Worm (Caenorhabditis elegans): ENCODE data around the gene myrf-1.

The myrf-1 gene

DNA sequence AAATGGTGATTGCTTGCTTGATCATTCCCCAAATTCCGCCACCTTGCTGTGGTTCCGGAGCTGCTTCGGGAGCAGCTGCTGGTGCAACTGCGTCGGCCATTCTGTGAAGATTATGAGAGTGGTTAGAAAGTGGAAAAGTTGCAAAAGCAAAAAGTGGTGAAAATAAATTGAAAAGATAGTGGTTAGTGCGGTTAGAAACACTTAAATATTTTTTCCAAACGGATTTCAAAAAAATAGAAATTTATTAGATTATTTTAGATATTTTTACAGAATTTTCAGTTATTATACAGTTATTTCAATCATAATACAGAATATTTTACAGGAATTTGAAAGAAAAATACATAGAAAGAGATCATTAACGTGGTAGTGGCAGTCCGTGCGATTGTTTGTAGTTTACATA lies 35.2 kb upstream of the myrf-1 start, which contains the start of gene R166.2:
Gene R166.2, minus strand, starts transcription at position 101 of the 400 bp plus-strand sequence.
- TF ChIP-seq nhr-76 (tag; optimal IDR thresholded peaks at IDR 0.05) = no peak
- TF ChIP-seq mab-5 (tag; optimal IDR thresholded peaks at IDR 0.05) = no peak
- TF ChIP-seq lin-32 (GFP tag; optimal IDR thresholded peaks at IDR 0.05) = no peak
- TF ChIP-seq pha-4 (tag; optimal IDR thresholded peaks at IDR 0.05) = no peak
- no peak for TF ChIP-seq nhr-12 (tag; optimal IDR thresholded peaks at IDR 0.05)
- no peak for TF ChIP-seq ceh-43 (GFP tag; optimal IDR thresholded peaks at IDR 0.05)
- TF ChIP-seq ces-1 (GFP tag; optimal IDR thresholded peaks at IDR 0.05) = no peak
- TF ChIP-seq nhr-2 (tag; optimal IDR thresholded peaks at IDR 0.05) = no peak
- TF ChIP-seq elt-3 (tag; optimal IDR thresholded peaks at IDR 0.05) = no peak
- TF ChIP-seq hlh-1 (tag; optimal IDR thresholded peaks at IDR 0.05) = no peak
- no peak for TF ChIP-seq mls-2 (tag; optimal IDR thresholded peaks at IDR 0.05)
- TF ChIP-seq unc-62 (GFP tag; optimal IDR thresholded peaks at IDR 0.05) = no peak
- TF ChIP-seq unc-39 (tag; optimal IDR thresholded peaks at IDR 0.05) = no peak
- no peak for TF ChIP-seq unc-120 (tag; optimal IDR thresholded peaks at IDR 0.05; ENCODE audit: poor library complexity, severe bottlenecking)
- TF ChIP-seq sptf-1 (tag; optimal IDR thresholded peaks at IDR 0.05) = no peak
- TF ChIP-seq ceh-83 (GFP tag; optimal IDR thresholded peaks at IDR 0.05) = no peak
- TF ChIP-seq snpc-4 (tag; optimal IDR thresholded peaks at IDR 0.05) = no peak
- TF ChIP-seq mep-1 (tag; optimal IDR thresholded peaks at IDR 0.05) = no peak
- TF ChIP-seq tbx-8 (GFP tag; optimal IDR thresholded peaks at IDR 0.05) = no peak
- no peak for TF ChIP-seq lin-13 (tag; optimal IDR thresholded peaks at IDR 0.05)

DNA sequence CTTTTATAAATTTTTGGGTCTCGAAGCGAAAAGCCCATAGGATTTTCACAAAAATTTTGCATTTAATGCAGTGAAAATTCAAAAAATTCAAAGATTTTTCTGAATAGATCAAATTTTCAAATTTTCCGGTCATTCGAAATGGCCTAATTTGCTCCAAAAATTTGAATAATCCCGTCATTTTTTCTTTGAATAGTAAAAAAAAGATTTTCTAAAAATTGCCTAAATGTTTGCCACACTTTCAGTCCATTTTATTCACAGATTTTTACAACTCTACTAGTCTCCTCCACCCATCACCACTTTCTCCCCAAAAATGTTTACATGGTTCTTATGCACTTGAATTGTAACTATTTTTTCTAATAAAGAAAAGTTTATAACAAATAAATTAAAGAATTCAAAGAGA lies 31.6 kb upstream of the myrf-1 start:
- TF ChIP-seq nhr-28 (tag; optimal IDR thresholded peaks at IDR 0.05) (no peak), pha-4 (tag; optimal IDR thresholded peaks at IDR 0.05) (no peak)

DNA sequence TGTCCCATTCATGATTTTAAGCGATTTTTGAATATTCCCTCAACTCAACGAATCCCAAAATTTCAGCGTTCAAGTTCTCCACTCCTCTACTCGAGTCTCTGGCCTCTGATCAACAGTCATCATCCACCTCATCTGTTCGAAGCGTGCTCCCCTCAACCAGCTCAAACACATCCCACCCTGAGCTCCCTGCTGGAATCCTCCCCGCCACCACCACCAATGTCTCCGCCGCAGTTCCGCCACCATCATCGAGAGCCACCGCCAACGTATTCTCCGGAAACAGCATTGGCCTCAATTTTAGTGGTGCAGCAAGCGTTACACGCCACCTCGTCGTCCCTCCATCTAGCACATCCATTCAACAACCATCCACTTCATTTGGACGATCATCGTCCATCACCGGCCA lies 29.3 kb upstream of the myrf-1 start:
- TF ChIP-seq nhr-28 (tag; optimal IDR thresholded peaks at IDR 0.05) (no peak), ceh-39 (tag; optimal IDR thresholded peaks at IDR 0.05) (no peak), M03D4.4 (tag; optimal IDR thresholded peaks at IDR 0.05) (no peak), snpc-4 (tag; optimal IDR thresholded peaks at IDR 0.05) (no peak), nhr-237 (tag; optimal IDR thresholded peaks at IDR 0.05) (no peak), mab-5 (tag; optimal IDR thresholded peaks at IDR 0.05) (no peak), cnd-1 (tag; optimal IDR thresholded peaks at IDR 0.05) (no peak), nhr-76 (tag; optimal IDR thresholded peaks at IDR 0.05) (no peak), ztf-11 (tag; optimal IDR thresholded peaks at IDR 0.05) (no peak), pha-4 (tag; optimal IDR thresholded peaks at IDR 0.05) (no peak), tbx-8 (GFP tag; optimal IDR thresholded peaks at IDR 0.05) (no peak), ces-1 (GFP tag; optimal IDR thresholded peaks at IDR 0.05) (no peak), ceh-83 (GFP tag; optimal IDR thresholded peaks at IDR 0.05) (no peak), mls-2 (tag; optimal IDR thresholded peaks at IDR 0.05) (no peak), lin-32 (GFP tag; optimal IDR thresholded peaks at IDR 0.05) (no peak), unc-62 (GFP tag; optimal IDR thresholded peaks at IDR 0.05) (no peak)

DNA sequence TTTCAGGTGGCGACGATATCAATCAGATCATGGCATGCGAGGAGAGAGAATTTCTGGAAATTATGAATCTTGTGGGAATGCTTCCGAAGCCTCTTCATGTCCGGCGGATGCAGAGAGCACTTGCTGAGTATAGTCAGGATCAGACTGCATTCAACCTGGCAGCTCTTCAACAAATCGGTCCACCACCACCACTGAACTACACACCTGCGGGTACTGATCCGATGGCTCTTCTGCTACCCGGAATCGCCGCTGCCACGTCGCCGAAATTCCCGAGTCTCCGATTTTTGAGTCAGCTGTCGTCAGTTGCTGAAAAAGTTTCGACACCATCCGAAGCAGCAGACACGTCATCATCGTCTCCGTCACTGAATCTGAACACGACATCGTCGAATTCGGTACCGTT lies 28.6 kb upstream of the myrf-1 start:
- TF ChIP-seq lin-13 (tag; optimal IDR thresholded peaks at IDR 0.05) (no peak), elt-3 (tag; optimal IDR thresholded peaks at IDR 0.05) (no peak), bed-3 (GFP tag; optimal IDR thresholded peaks at IDR 0.05) (no peak), ham-2 (GFP tag; optimal IDR thresholded peaks at IDR 0.05) (no peak), cnd-1 (tag; optimal IDR thresholded peaks at IDR 0.05) (no peak), mep-1 (tag; optimal IDR thresholded peaks at IDR 0.05) (no peak), ceh-83 (GFP tag; optimal IDR thresholded peaks at IDR 0.05) (no peak), flh-1 (GFP tag; optimal IDR thresholded peaks at IDR 0.05) (no peak), ceh-43 (GFP tag; optimal IDR thresholded peaks at IDR 0.05) (no peak), nhr-2 (tag; optimal IDR thresholded peaks at IDR 0.05) (no peak), unc-120 (tag; optimal IDR thresholded peaks at IDR 0.05; ENCODE audit: poor library complexity, severe bottlenecking) (no peak), elt-1 (tag; optimal IDR thresholded peaks at IDR 0.05; ENCODE audit: borderline replicate concordance, insufficient read depth) (no peak), blmp-1 (tag; optimal IDR thresholded peaks at IDR 0.05) (no peak)

DNA sequence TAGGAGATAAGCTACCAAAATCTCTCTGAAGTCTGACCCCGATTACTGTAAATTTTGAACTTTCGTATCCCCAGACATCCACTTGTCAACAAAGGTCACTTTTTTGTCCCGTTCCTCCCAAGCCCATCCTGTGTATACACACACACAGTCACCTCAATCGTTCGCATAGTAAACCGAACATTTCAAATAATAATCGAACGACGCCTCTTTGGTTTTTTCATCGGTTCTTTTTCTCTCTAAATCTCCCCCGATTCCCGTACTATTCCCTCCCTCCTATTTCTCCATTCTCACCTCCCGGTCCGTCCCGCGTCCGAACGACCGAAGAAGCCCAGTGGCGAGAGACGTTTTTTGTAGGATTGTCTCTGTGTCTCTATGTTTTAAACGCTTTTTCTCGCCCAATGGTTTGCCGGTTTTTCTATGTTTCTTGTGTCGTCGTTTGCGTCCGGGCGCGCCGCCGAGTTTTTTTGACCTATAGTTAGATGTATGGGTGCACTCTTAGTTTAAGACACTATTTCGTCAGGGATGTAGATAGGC lies 26.9 kb upstream of the myrf-1 start:
- no peak for TF ChIP-seq unc-39 (tag; optimal IDR thresholded peaks at IDR 0.05)
- TF ChIP-seq ceh-39 (tag; optimal IDR thresholded peaks at IDR 0.05) = no peak
- no peak for TF ChIP-seq ces-1 (GFP tag; optimal IDR thresholded peaks at IDR 0.05)
- TF ChIP-seq pha-4 (tag; optimal IDR thresholded peaks at IDR 0.05) = no peak
- no peak for TF ChIP-seq mab-5 (tag; optimal IDR thresholded peaks at IDR 0.05)
- TF ChIP-seq elt-3 (tag; optimal IDR thresholded peaks at IDR 0.05) = no peak
- no peak for TF ChIP-seq lin-13 (tag; optimal IDR thresholded peaks at IDR 0.05)
- TF ChIP-seq mep-1 (tag; optimal IDR thresholded peaks at IDR 0.05) = no peak
- TF ChIP-seq lin-32 (GFP tag; optimal IDR thresholded peaks at IDR 0.05) = no peak
- no peak for TF ChIP-seq zip-8 (tag; optimal IDR thresholded peaks at IDR 0.05)
- TF ChIP-seq lsy-2 (tag; optimal IDR thresholded peaks at IDR 0.05) = no peak
- no peak for TF ChIP-seq flh-1 (GFP tag; optimal IDR thresholded peaks at IDR 0.05)
- TF ChIP-seq M03D4.4 (tag; optimal IDR thresholded peaks at IDR 0.05) = no peak
- no peak for TF ChIP-seq unc-120 (tag; optimal IDR thresholded peaks at IDR 0.05; ENCODE audit: poor library complexity, severe bottlenecking)
- no peak for TF ChIP-seq bed-3 (GFP tag; optimal IDR thresholded peaks at IDR 0.05)
- no peak for TF ChIP-seq ceh-43 (GFP tag; optimal IDR thresholded peaks at IDR 0.05)
- TF ChIP-seq mls-2 (tag; optimal IDR thresholded peaks at IDR 0.05) = no peak
- TF ChIP-seq ztf-11 (tag; optimal IDR thresholded peaks at IDR 0.05) = no peak
- no peak for TF ChIP-seq blmp-1 (tag; optimal IDR thresholded peaks at IDR 0.05)
- TF ChIP-seq nhr-237 (tag; optimal IDR thresholded peaks at IDR 0.05) = no peak
